Fruit fly (Drosophila melanogaster) whole organism, adult: Measurements from ENCODE around the gene CG1622.

Experiments used
- CG12768 ChIP-seq: fragments of 200-800 bp; sonication (Bioruptor generic); optimal IDR thresholded peaks from 2 replicates; lab custom pipeline; 2017; ENCODE audit warnings: missing biosample characterization, missing genetic modification characterization, mild to moderate bottlenecking, moderate library complexity, missing genetic modification reagents
- CG14711 ChIP-seq: fragments of 200-800 bp; sonication (Bioruptor generic); optimal IDR thresholded peaks from 2 replicates; lab custom pipeline; 2018; ENCODE audit warnings: missing biosample characterization, mild to moderate bottlenecking, missing genetic modification characterization, moderate library complexity
- Crg-1 ChIP-seq: fragments of 200-800 bp; sonication (Bioruptor generic); optimal IDR thresholded peaks from 2 replicates; lab custom pipeline; 2016; ENCODE audit warnings: missing biosample characterization, missing genetic modification characterization
- ovo ChIP-seq: fragments of 200-800 bp; sonication (Bioruptor generic); optimal IDR thresholded peaks from 2 replicates; lab custom pipeline; 2016; ENCODE audit warnings: missing biosample characterization, missing genetic modification characterization
- pad ChIP-seq: fragments of 200-800 bp; sonication (Bioruptor generic); optimal IDR thresholded peaks from 3 replicates; lab custom pipeline; 2017; ENCODE audit warnings: missing biosample characterization, missing genetic modification characterization, mild to moderate bottlenecking, moderate library complexity, missing genetic modification reagents
- toe ChIP-seq: fragments of 200-800 bp; sonication (Bioruptor generic); optimal IDR thresholded peaks from 2 replicates; lab custom pipeline; 2016; ENCODE audit warnings: missing biosample characterization, missing genetic modification characterization

dm6 chrX:13314323-13314722 is 17.4 kb downstream of the CG1622 start:
- no peak for TF ChIP-seq toe (GFP tag; lab: Kevin White, UChicago)
- TF ChIP-seq Crg-1, result no peak
- TF ChIP-seq CG14711 (tag; lab: Kevin White, UChicago), result no peak
- no peak for TF ChIP-seq CG12768
- no peak for TF ChIP-seq ovo (GFP tag; lab: Kevin White, UChicago)
- no peak for TF ChIP-seq pad (GFP tag; lab: Kevin White, UChicago)
